Fruit fly (Drosophila melanogaster): ENCODE results near the gene COX8.

Gene COX8

dm6 chr3L:21533270-21533948 lies 5.8 kb downstream of the COX8 start, which contains the start of gene Mkrn1 (continued):
- TF ChIP-seq HHEX (GFP tag; optimal IDR thresholded peaks at IDR 0.05) (no peak), shn (GFP tag; optimal IDR thresholded peaks at IDR 0.05) (no peak), Vsx1 (GFP tag; optimal IDR thresholded peaks at IDR 0.05) (no peak), seq (GFP tag; IDR thresholded peaks at IDR 0.05) (no peak), Sox100B (GFP tag; optimal IDR thresholded peaks at IDR 0.05) (no peak), Awh (GFP tag; IDR thresholded peaks at IDR 0.05) (no peak), CG1602 (GFP tag; optimal IDR thresholded peaks at IDR 0.05) (no peak), ken (GFP tag; IDR thresholded peaks at IDR 0.05) (no peak), Hr39 (optimal IDR thresholded peaks at IDR 0.05) (no peak), CG13894 (tag; optimal IDR thresholded peaks at IDR 0.05) (no peak), sc (optimal IDR thresholded peaks at IDR 0.05) (no peak), sc (GFP tag; optimal IDR thresholded peaks at IDR 0.05) (no peak), CG2202 (tag; optimal IDR thresholded peaks at IDR 0.05) (no peak), CG3726 (GFP tag; IDR thresholded peaks at IDR 0.05) (no peak), CG31224 (GFP tag; IDR thresholded peaks at IDR 0.05) (no peak), CG17912 (GFP tag; optimal IDR thresholded peaks at IDR 0.05) (no peak), crol (GFP tag; IDR thresholded peaks at IDR 0.05) (no peak), CG8359 (GFP tag; optimal IDR thresholded peaks at IDR 0.05; ENCODE audit: borderline replicate concordance) (no peak), CG31441 (GFP tag; IDR thresholded peaks at IDR 0.05) (no peak), Nf-YC (tag; optimal IDR thresholded peaks at IDR 0.05) (no peak), Sry-δ (GFP tag; optimal IDR thresholded peaks at IDR 0.05) (peak; percentile 46), HLH4C (GFP tag; IDR thresholded peaks at IDR 0.05; ENCODE audit: partially characterized antibody) (peak; percentile 97), jumu (GFP tag; optimal IDR thresholded peaks at IDR 0.05) (no peak), CG18599 (GFP tag; optimal IDR thresholded peaks at IDR 0.05) (no peak), C15 (GFP tag; IDR thresholded peaks at IDR 0.05) (no peak), wek (GFP tag; optimal IDR thresholded peaks at IDR 0.05) (peak; percentile 1), crc (GFP tag; optimal IDR thresholded peaks at IDR 0.05) (no peak), CG4282 (GFP tag; optimal IDR thresholded peaks at IDR 0.05) (no peak), Lhr (GFP tag; optimal IDR thresholded peaks at IDR 0.05) (peak; percentile 70), Mrtf (GFP tag; IDR thresholded peaks at IDR 0.05) (no peak), NfI (GFP tag; optimal IDR thresholded peaks at IDR 0.05) (no peak), CG32767 (GFP tag; IDR thresholded peaks at IDR 0.05) (no peak), CG13624 (GFP tag; optimal IDR thresholded peaks at IDR 0.05) (no peak), nom (GFP tag; optimal IDR thresholded peaks at IDR 0.05) (peak; percentile 41), H2.0 (GFP tag; IDR thresholded peaks at IDR 0.05) (no peak), CG14710 (tag; optimal IDR thresholded peaks at IDR 0.05) (peak; percentile 44), CG9797 (GFP tag; optimal IDR thresholded peaks at IDR 0.05) (peak; percentile 81), bab2 (GFP tag; optimal IDR thresholded peaks at IDR 0.05) (no peak), kay (GFP tag; optimal IDR thresholded peaks at IDR 0.05) (no peak), Atf-2 (GFP tag; optimal IDR thresholded peaks at IDR 0.05) (no peak), CG17361 (GFP tag; IDR thresholded peaks at IDR 0.05) (no peak; the same call in 2 of the 3 replicates), bcd (GFP tag; optimal IDR thresholded peaks at IDR 0.05) (no peak), Gsc (GFP tag; IDR thresholded peaks at IDR 0.05) (no peak), CG2678 (tag; optimal IDR thresholded peaks at IDR 0.05) (no peak), CG8765 (GFP tag; IDR thresholded peaks at IDR 0.05) (no peak), CG2116 (GFP tag; optimal IDR thresholded peaks at IDR 0.05) (peak; percentile 9), B-H1 (GFP tag; IDR thresholded peaks at IDR 0.05) (no peak), CG2129 (GFP tag; IDR thresholded peaks at IDR 0.05; ENCODE audit: partially characterized antibody) (no peak), CG17612 (GFP tag; IDR thresholded peaks at IDR 0.05) (no peak), Doc2 (GFP tag; IDR thresholded peaks at IDR 0.05) (no peak), Lpt (GFP tag; optimal IDR thresholded peaks at IDR 0.05) (no peak), MTF-1 (GFP tag; optimal IDR thresholded peaks at IDR 0.05; ENCODE audit: borderline replicate concordance) (no peak)

Data from whole organism, embryonic.